Fruit fly (Drosophila melanogaster) whole organism: ENCODE measurements around the gene CG9641.

Source experiments
- CG8478 ChIP-seq: fragments of >200 bp; optimal IDR thresholded peaks from 2 replicates; lab custom pipeline; 2018; ENCODE audit warnings: inconsistent platforms
- Dll ChIP-seq: fragments of >200 bp; optimal IDR thresholded peaks from 2 replicates; lab custom pipeline; 2017
- EcR ChIP-seq, 2 experiments: fragments of >200 bp; optimal IDR thresholded peaks; 2 replicates each; lab custom pipeline; 2017; ENCODE audit warnings: missing biosample characterization in 2 of 2, missing genetic modification characterization in 2 of 2, missing genetic modification reagents in 2 of 2
- pan ChIP-seq: fragments of >200 bp; optimal IDR thresholded peaks from 2 replicates; lab custom pipeline; 2017
- psq ChIP-seq: fragments of >200 bp; optimal IDR thresholded peaks from 2 replicates; lab custom pipeline; 2017
- usp ChIP-seq: fragments of >200 bp; optimal IDR thresholded peaks from 2 replicates; lab custom pipeline; 2017; ENCODE audit warnings: missing biosample characterization, missing genetic modification characterization, mixed read lengths

DNA sequence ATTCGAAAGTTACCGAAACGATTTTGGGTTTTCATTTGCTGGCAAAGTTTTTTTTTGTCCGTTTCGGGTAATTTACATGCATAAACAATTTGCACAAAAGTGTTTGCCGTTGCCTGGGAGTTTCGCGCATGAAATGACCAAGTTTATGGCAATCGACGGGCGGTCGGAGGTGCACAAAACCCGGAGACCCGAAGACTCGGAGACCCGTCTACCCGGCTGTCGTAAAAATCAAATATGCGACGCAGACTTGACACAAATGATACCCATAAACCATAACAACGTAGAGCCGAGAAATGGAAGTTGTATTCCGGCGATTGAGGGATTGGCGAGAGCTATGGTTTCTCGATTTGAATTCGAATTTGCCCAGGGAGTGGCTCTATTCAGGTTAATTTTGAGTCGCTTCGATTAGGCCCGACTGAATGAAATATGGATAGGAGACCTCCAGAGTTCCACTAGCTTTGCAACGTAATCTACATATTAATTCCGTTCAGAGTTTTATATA lies 30.3 kb upstream of the CG9641 start:
- TF ChIP-seq psq (lab: Kevin White, UChicago) (no peak), Dll (no peak), usp (GFP tag; lab: Kevin White, UChicago) (no peak), CG8478 (lab: Kevin White, UChicago) (no peak), pan (no peak), EcR (GFP tag; optimal IDR thresholded peaks at IDR 0.05; lab: Kevin White, UChicago) (no peak)
